1 fruit fly cellular context compared by ENCODE assay signal in genomic region chrX:7306538-7307477, dm6.
TF ChIP-seq lines count a peak whose summit lies in the region.

No protein-coding gene starts in this region.

TF ChIP-seq in whole organism, embryonic, 481 proteins besides CTCF, POLR2A, EP300 and RAD21 (continued from another document):
- TF ChIP-seq aop (GFP tag; IDR thresholded peaks at IDR 0.05; lab: Robert Waterston, UW) (no peak), zen2 (GFP tag; IDR thresholded peaks at IDR 0.05; lab: Robert Waterston, UW; ENCODE audit: partially characterized antibody) (no peak), CG43689 (GFP tag; IDR thresholded peaks at IDR 0.05; lab: Robert Waterston, UW) (peak; percentile 45; the same call in 1 of the 2 replicates), CG6683 (GFP tag; optimal IDR thresholded peaks at IDR 0.05; lab: Kevin White, UChicago) (peak; percentile 74), CG10959 (GFP tag; IDR thresholded peaks at IDR 0.05; lab: Robert Waterston, UW) (peak; percentile 39; the same call in 1 of the 2 replicates), tx (GFP tag; optimal IDR thresholded peaks at IDR 0.05; lab: Kevin White, UChicago) (peak; percentile 71), Antp (GFP tag; optimal IDR thresholded peaks at IDR 0.05; lab: Kevin White, UChicago) (peak; percentile 68), CG3163 (GFP tag; optimal IDR thresholded peaks at IDR 0.05; lab: Kevin White, UChicago) (no peak), Max (GFP tag; optimal IDR thresholded peaks at IDR 0.05; lab: Kevin White, UChicago) (peak; percentile 86), CG8281 (tag; optimal IDR thresholded peaks at IDR 0.05; lab: Kevin White, UChicago) (peak; percentile 76), CG8359 (GFP tag; optimal IDR thresholded peaks at IDR 0.05; lab: Kevin White, UChicago; ENCODE audit: borderline replicate concordance) (peak; percentile 84), Hand (GFP tag; optimal IDR thresholded peaks at IDR 0.05; lab: Kevin White, UChicago) (peak; percentile 78), CG34224 (GFP tag; IDR thresholded peaks at IDR 0.05; lab: Robert Waterston, UW; ENCODE audit: partially characterized antibody) (0 out of 3 replicates have a peak, but pooled peaks have one; percentile 33), mld (GFP tag; IDR thresholded peaks at IDR 0.05; lab: Robert Waterston, UW; ENCODE audit: partially characterized antibody) (no peak), CG17612 (GFP tag; IDR thresholded peaks at IDR 0.05; lab: Robert Waterston, UW) (0 out of 2 replicates have a peak, but pooled peaks have one; percentile 34), CG30403 (GFP tag; optimal IDR thresholded peaks at IDR 0.05; lab: Kevin White, UChicago) (peak; percentile 95), MBD-R2 (GFP tag; IDR thresholded peaks at IDR 0.05; lab: Robert Waterston, UW) (0 out of 2 replicates have a peak, but pooled peaks have one; percentile 7), CG13123 (GFP tag; optimal IDR thresholded peaks at IDR 0.05; lab: Kevin White, UChicago) (peak; percentile 60), CG34422 (GFP tag; IDR thresholded peaks at IDR 0.05; lab: Robert Waterston, UW) (peak; percentile 82; the same call in 2 of the 3 replicates), fd102C (GFP tag; optimal IDR thresholded peaks at IDR 0.05; lab: Kevin White, UChicago) (peak; percentile 50), gce (GFP tag; IDR thresholded peaks at IDR 0.05; lab: Robert Waterston, UW) (no peak; the same call in 2 of the 3 replicates), nau (GFP tag; optimal IDR thresholded peaks at IDR 0.05; lab: Kevin White, UChicago) (peak; percentile 46), CG3407 (GFP tag; optimal IDR thresholded peaks at IDR 0.05; lab: Kevin White, UChicago) (peak; percentile 62), HLH4C (GFP tag; IDR thresholded peaks at IDR 0.05; lab: Robert Waterston, UW; ENCODE audit: partially characterized antibody) (no peak), CG32532 (GFP tag; IDR thresholded peaks at IDR 0.05; lab: Robert Waterston, UW) (peak; percentile 67), gro (GFP tag; optimal IDR thresholded peaks at IDR 0.05; lab: Kevin White, UChicago) (peak; percentile 11), CG31441 (GFP tag; IDR thresholded peaks at IDR 0.05; lab: Robert Waterston, UW) (peak; percentile 97), CG7928 (GFP tag; optimal IDR thresholded peaks at IDR 0.05; lab: Kevin White, UChicago) (peak; percentile 53), row (GFP tag; IDR thresholded peaks at IDR 0.05; lab: Robert Waterston, UW) (peak; percentile 76), klu (GFP tag; IDR thresholded peaks at IDR 0.05; lab: Robert Waterston, UW) (peak; percentile 61), CG11398 (GFP tag; optimal IDR thresholded peaks at IDR 0.05; lab: Kevin White, UChicago) (peak; percentile 64), jing (GFP tag; optimal IDR thresholded peaks at IDR 0.05; lab: Kevin White, UChicago) (peak; percentile 81), CG11723 (GFP tag; optimal IDR thresholded peaks at IDR 0.05; lab: Kevin White, UChicago) (peak; percentile 84), CG15601 (tag; optimal IDR thresholded peaks at IDR 0.05; lab: Kevin White, UChicago) (peak; percentile 92), run (tag; optimal IDR thresholded peaks at IDR 0.05; lab: Kevin White, UChicago) (peak; percentile 78), kni (GFP tag; optimal IDR thresholded peaks at IDR 0.05; lab: Kevin White, UChicago) (peak; percentile 90), bsh (GFP tag; optimal IDR thresholded peaks at IDR 0.05; lab: Kevin White, UChicago) (peak; percentile 90 to 92), CG9876 (GFP tag; optimal IDR thresholded peaks at IDR 0.05; lab: Kevin White, UChicago) (peak; percentile 69), Hey (tag; optimal IDR thresholded peaks at IDR 0.05; lab: Kevin White, UChicago) (peak; percentile 22), CG1233 (GFP tag; optimal IDR thresholded peaks at IDR 0.05; lab: Kevin White, UChicago) (peak; percentile 95), CG17912 (GFP tag; optimal IDR thresholded peaks at IDR 0.05; lab: Kevin White, UChicago) (no peak), CG10462 (GFP tag; optimal IDR thresholded peaks at IDR 0.05; lab: Kevin White, UChicago) (peak; percentile 89), caup (GFP tag; optimal IDR thresholded peaks at IDR 0.05; lab: Kevin White, UChicago; ENCODE audit: severe bottlenecking) (peak; percentile 86), dan (GFP tag; IDR thresholded peaks at IDR 0.05; lab: Robert Waterston, UW) (peak; percentile 63), dpn (GFP tag; optimal IDR thresholded peaks at IDR 0.05; lab: Kevin White, UChicago) (peak; percentile 70 to 84), CG12155 (GFP tag; optimal IDR thresholded peaks at IDR 0.05; lab: Kevin White, UChicago) (peak; percentile 76), odd (GFP tag; optimal IDR thresholded peaks at IDR 0.05; lab: Kevin White, UChicago) (peak; percentile 95), ash1 (GFP tag; optimal IDR thresholded peaks at IDR 0.05; lab: Kevin White, UChicago) (no peak), ttk (GFP tag; IDR thresholded peaks at IDR 0.05; lab: Robert Waterston, UW) (peak; percentile 65; the same call in 1 of the 2 replicates), CG18599 (GFP tag; optimal IDR thresholded peaks at IDR 0.05; lab: Kevin White, UChicago) (peak; percentile 87), CG1024 (GFP tag; IDR thresholded peaks at IDR 0.05; lab: Robert Waterston, UW) (0 out of 2 replicates have a peak, but pooled peaks have one; percentile 6), Xbp1 (GFP tag; optimal IDR thresholded peaks at IDR 0.05; lab: Kevin White, UChicago) (peak; percentile 90), Neu2 (GFP tag; optimal IDR thresholded peaks at IDR 0.05; lab: Kevin White, UChicago; ENCODE audit: borderline replicate concordance) (peak; percentile 46), CG6254 (GFP tag; optimal IDR thresholded peaks at IDR 0.05; lab: Kevin White, UChicago) (peak; percentile 89), CG16815 (GFP tag; optimal IDR thresholded peaks at IDR 0.05; lab: Kevin White, UChicago) (peak; percentile 95), CG7271 (tag; optimal IDR thresholded peaks at IDR 0.05; lab: Kevin White, UChicago) (peak; percentile 53), CG2120 (GFP tag; optimal IDR thresholded peaks at IDR 0.05; lab: Kevin White, UChicago) (peak; percentile 87), nom (GFP tag; optimal IDR thresholded peaks at IDR 0.05; lab: Kevin White, UChicago) (peak; percentile 66), Fer3 (tag; optimal IDR thresholded peaks at IDR 0.05; lab: Kevin White, UChicago) (peak; percentile 80), CG2875 (GFP tag; optimal IDR thresholded peaks at IDR 0.05; lab: Kevin White, UChicago) (peak; percentile 92), salm (tag; optimal IDR thresholded peaks at IDR 0.05; lab: Kevin White, UChicago) (peak; percentile 84), toy (GFP tag; IDR thresholded peaks at IDR 0.05; lab: Robert Waterston, UW) (no peak), ken (GFP tag; IDR thresholded peaks at IDR 0.05; lab: Robert Waterston, UW) (peak; percentile 52; the same call in 2 of the 3 replicates), Eip74EF (GFP tag; optimal IDR thresholded peaks at IDR 0.05; lab: Kevin White, UChicago) (peak in 1 of 2 experiments; percentile 67), Oli (tag; optimal IDR thresholded peaks at IDR 0.05; lab: Kevin White, UChicago) (peak; percentile 97), eyg (GFP tag; optimal IDR thresholded peaks at IDR 0.05; lab: Kevin White, UChicago) (peak; percentile 65), CG1792 (GFP tag; optimal IDR thresholded peaks at IDR 0.05; lab: Kevin White, UChicago) (peak; percentile 71), stwl (tag; optimal IDR thresholded peaks at IDR 0.05; lab: Kevin White, UChicago) (peak; percentile 16), Mrtf (GFP tag; IDR thresholded peaks at IDR 0.05; lab: Robert Waterston, UW) (peak; percentile 67; the same call in 2 of the 3 replicates), Taf1 (GFP tag; IDR thresholded peaks at IDR 0.05; lab: Robert Waterston, UW) (no peak), E2f2 (GFP tag; IDR thresholded peaks at IDR 0.05; lab: Robert Waterston, UW) (no peak), twi (tag; optimal IDR thresholded peaks at IDR 0.05; lab: Kevin White, UChicago) (peak; percentile 88), az2 (GFP tag; optimal IDR thresholded peaks at IDR 0.05; lab: Kevin White, UChicago) (peak; percentile 85), CG9727 (GFP tag; optimal IDR thresholded peaks at IDR 0.05; lab: Kevin White, UChicago) (peak; percentile 99), psq (GFP tag; optimal IDR thresholded peaks at IDR 0.05; lab: Kevin White, UChicago) (peak; percentile 19), CG12219 (GFP tag; optimal IDR thresholded peaks at IDR 0.05; lab: Kevin White, UChicago) (peak; percentile 60), CG10321 (GFP tag; IDR thresholded peaks at IDR 0.05; lab: Robert Waterston, UW) (no peak), CG14667 (GFP tag; IDR thresholded peaks at IDR 0.05; lab: Robert Waterston, UW) (peak; percentile 74), CG15696 (tag; optimal IDR thresholded peaks at IDR 0.05; lab: Kevin White, UChicago) (peak; percentile 88), prd (optimal IDR thresholded peaks at IDR 0.05; lab: Kevin White, UChicago) (no peak), prd (GFP tag; IDR thresholded peaks at IDR 0.05; lab: Robert Waterston, UW) (peak; percentile 83; the same call in 2 of the 3 replicates), Side (GFP tag; optimal IDR thresholded peaks at IDR 0.05; lab: Kevin White, UChicago) (no peak), Sin3A (optimal IDR thresholded peaks at IDR 0.05; lab: Kevin White, UChicago) (no peak), CG8478 (optimal IDR thresholded peaks at IDR 0.05; lab: Kevin White, UChicago) (no peak), Xrp1 (GFP tag; IDR thresholded peaks at IDR 0.05; lab: Robert Waterston, UW) (peak; percentile 82), grn (GFP tag; optimal IDR thresholded peaks at IDR 0.05; lab: Kevin White, UChicago) (peak; percentile 4), CG10979 (tag; optimal IDR thresholded peaks at IDR 0.05; lab: Kevin White, UChicago) (peak; percentile 97), Fer2 (tag; optimal IDR thresholded peaks at IDR 0.05; lab: Kevin White, UChicago) (peak; percentile 72), Vsx1 (GFP tag; optimal IDR thresholded peaks at IDR 0.05; lab: Kevin White, UChicago) (peak; percentile 89), Hr78 (GFP tag; optimal IDR thresholded peaks at IDR 0.05; lab: Kevin White, UChicago) (peak in 1 of 2 experiments; percentile 60), org-1 (GFP tag; optimal IDR thresholded peaks at IDR 0.05; lab: Kevin White, UChicago) (peak; percentile 91), CG8765 (GFP tag; IDR thresholded peaks at IDR 0.05; lab: Robert Waterston, UW) (peak; percentile 85), Fer1 (GFP tag; optimal IDR thresholded peaks at IDR 0.05; lab: Kevin White, UChicago) (peak; percentile 87), ap (GFP tag; IDR thresholded peaks at IDR 0.05; lab: Robert Waterston, UW) (peak; percentile 53), CG15479 (GFP tag; optimal IDR thresholded peaks at IDR 0.05; lab: Kevin White, UChicago) (no peak), Camta (GFP tag; optimal IDR thresholded peaks at IDR 0.05; lab: Kevin White, UChicago) (peak; percentile 69), Dref (GFP tag; IDR thresholded peaks at IDR 0.05; lab: Robert Waterston, UW) (no peak), CG14860 (GFP tag; IDR thresholded peaks at IDR 0.05; lab: Robert Waterston, UW; ENCODE audit: partially characterized antibody) (no peak), HLH54F (GFP tag; optimal IDR thresholded peaks at IDR 0.05; lab: Kevin White, UChicago) (peak; percentile 80), CG6765 (GFP tag; optimal IDR thresholded peaks at IDR 0.05; lab: Kevin White, UChicago) (peak; percentile 87), CG3838 (GFP tag; optimal IDR thresholded peaks at IDR 0.05; lab: Kevin White, UChicago) (peak; percentile 61), vfl (GFP tag; optimal IDR thresholded peaks at IDR 0.05; lab: Kevin White, UChicago) (peak; percentile 70), pnt (GFP tag; optimal IDR thresholded peaks at IDR 0.05; lab: Kevin White, UChicago) (peak; percentile 73), CG11696 (GFP tag; IDR thresholded peaks at IDR 0.05; lab: Robert Waterston, UW) (peak; percentile 41; the same call in 1 of the 2 replicates), CG13287 (GFP tag; IDR thresholded peaks at IDR 0.05; lab: Robert Waterston, UW; ENCODE audit: partially characterized antibody) (peak; percentile 29), Dll (GFP tag; IDR thresholded peaks at IDR 0.05; lab: Robert Waterston, UW; ENCODE audit: partially characterized antibody) (no peak), CG18619 (GFP tag; optimal IDR thresholded peaks at IDR 0.05; lab: Kevin White, UChicago) (peak; percentile 97), Opbp (GFP tag; IDR thresholded peaks at IDR 0.05; lab: Robert Waterston, UW; ENCODE audit: partially characterized antibody) (0 out of 3 replicates have a peak, but pooled peaks have one; percentile 28), maf-S (GFP tag; optimal IDR thresholded peaks at IDR 0.05; lab: Kevin White, UChicago) (peak; percentile 63), BEAF-32 (GFP tag; optimal IDR thresholded peaks at IDR 0.05; lab: Kevin White, UChicago) (no peak), CG9215 (GFP tag; IDR thresholded peaks at IDR 0.05; lab: Robert Waterston, UW) (peak; percentile 77), CG18764 (GFP tag; optimal IDR thresholded peaks at IDR 0.05; lab: Kevin White, UChicago) (peak; percentile 78), HLH3B (GFP tag; IDR thresholded peaks at IDR 0.05; lab: Robert Waterston, UW) (peak; percentile 67), CG18011 (GFP tag; optimal IDR thresholded peaks at IDR 0.05; lab: Kevin White, UChicago) (peak; percentile 59), BtbVII (GFP tag; optimal IDR thresholded peaks at IDR 0.05; lab: Kevin White, UChicago) (peak; percentile 92), CG8944 (GFP tag; optimal IDR thresholded peaks at IDR 0.05; lab: Kevin White, UChicago) (peak; percentile 80), lola (GFP tag; optimal IDR thresholded peaks at IDR 0.05; lab: Kevin White, UChicago) (peak in 1 of 3 experiments; percentile 98), CG13894 (tag; optimal IDR thresholded peaks at IDR 0.05; lab: Kevin White, UChicago) (peak; percentile 7), CG7357 (GFP tag; IDR thresholded peaks at IDR 0.05; lab: Robert Waterston, UW) (peak; percentile 84), NFAT (GFP tag; IDR thresholded peaks at IDR 0.05; lab: Robert Waterston, UW) (peak; percentile 39)
